Worm (Caenorhabditis elegans) whole organism, early embryonic: ENCODE data around the gene spe-18.

ENCODE experiments used
- sea-1 ChIP-seq: fragments of 200-800 bp; sonication (Bioruptor generic); conservative IDR thresholded peaks from 2 replicates; pipeline ENCODE4 v1.3.6; 2022; ENCODE audit warnings: missing genetic modification characterization, missing compliant biosample characterization
- tbx-37 ChIP-seq: fragments of 200-800 bp; sonication (Bioruptor generic); conservative IDR thresholded peaks from 2 replicates; pipeline ENCODE4 v1.3.6; 2022; ENCODE audit warnings: missing genetic modification reagents, missing genetic modification characterization, missing compliant biosample characterization
- tra-4 ChIP-seq: sonication (generic microtip); optimal IDR thresholded peaks from 2 replicates; lab custom pipeline; 2017; ENCODE audit warnings: missing genetic modification characterization, missing compliant biosample characterization

ce11 chrII:13183228-13183755 lies 30.1 kb upstream of the spe-18 start, which contains the start of the genes W09H1.4 and his-73:
- TF ChIP-seq sea-1 (GFP tag; lab: Robert Waterston, UW) (no peak), tra-4 (tag; lab: Kevin White, UChicago) (no peak), tbx-37 (no peak)
